Fruit fly (Drosophila melanogaster) whole organism, prepupa: ENCODE results near the gene gw.

ENCODE experiments used
- CG10631 ChIP-seq: fragments of 200-800 bp; sonication (Bioruptor generic); optimal IDR thresholded peaks from 2 replicates; lab custom pipeline; 2016; ENCODE audit warnings: missing biosample characterization, missing genetic modification characterization
- CG16779 ChIP-seq: fragments of 200-800 bp; sonication (Bioruptor generic); optimal IDR thresholded peaks from 3 replicates; lab custom pipeline; 2017; ENCODE audit warnings: missing biosample characterization, mild to moderate bottlenecking, missing genetic modification characterization
- CG31627 ChIP-seq: fragments of 200-800 bp; sonication (Bioruptor generic); optimal IDR thresholded peaks from 3 replicates; lab custom pipeline; 2016; ENCODE audit warnings: missing biosample characterization, missing genetic modification characterization
- CG6276 ChIP-seq: fragments of 200-800 bp; sonication (Bioruptor generic); optimal IDR thresholded peaks from 2 replicates; lab custom pipeline; 2017; ENCODE audit warnings: missing biosample characterization, mild to moderate bottlenecking, missing genetic modification characterization
- CG8319 ChIP-seq: fragments of 200-800 bp; sonication (Bioruptor generic); optimal IDR thresholded peaks from 3 replicates; lab custom pipeline; 2016; ENCODE audit warnings: missing biosample characterization, missing genetic modification characterization
- Eip78C ChIP-seq: fragments of 200-800 bp; sonication (Bioruptor generic); peaks from one replicate; lab custom pipeline; 2016; ENCODE audit warnings: missing biosample characterization, missing genetic modification characterization
- Eip93F ChIP-seq: fragments of 200-800 bp; sonication (Bioruptor generic); optimal IDR thresholded peaks from 2 replicates; lab custom pipeline; 2016; ENCODE audit warnings: missing biosample characterization, mild to moderate bottlenecking, missing genetic modification characterization
- Lpt ChIP-seq: fragments of 200-800 bp; sonication (Bioruptor generic); optimal IDR thresholded peaks from 3 replicates; lab custom pipeline; 2016; ENCODE audit warnings: missing biosample characterization, missing genetic modification characterization
- OdsH ChIP-seq: fragments of 200-800 bp; sonication (Bioruptor generic); optimal IDR thresholded peaks from 3 replicates; lab custom pipeline; 2016; ENCODE audit warnings: missing biosample characterization, missing genetic modification characterization
- fkh ChIP-seq: fragments of 200-800 bp; sonication (Bioruptor generic); optimal IDR thresholded peaks from 3 replicates; lab custom pipeline; 2017; ENCODE audit warnings: missing biosample characterization, mild to moderate bottlenecking, missing genetic modification characterization, moderate library complexity
- pdm3 ChIP-seq: fragments of 200-800 bp; sonication (Bioruptor generic); optimal IDR thresholded peaks from 3 replicates; lab custom pipeline; 2016; ENCODE audit warnings: missing biosample characterization, missing genetic modification characterization
- topi ChIP-seq: fragments of 200-800 bp; sonication (Bioruptor generic); optimal IDR thresholded peaks from 3 replicates; lab custom pipeline; 2016; ENCODE audit warnings: missing biosample characterization, missing genetic modification characterization

DNA sequence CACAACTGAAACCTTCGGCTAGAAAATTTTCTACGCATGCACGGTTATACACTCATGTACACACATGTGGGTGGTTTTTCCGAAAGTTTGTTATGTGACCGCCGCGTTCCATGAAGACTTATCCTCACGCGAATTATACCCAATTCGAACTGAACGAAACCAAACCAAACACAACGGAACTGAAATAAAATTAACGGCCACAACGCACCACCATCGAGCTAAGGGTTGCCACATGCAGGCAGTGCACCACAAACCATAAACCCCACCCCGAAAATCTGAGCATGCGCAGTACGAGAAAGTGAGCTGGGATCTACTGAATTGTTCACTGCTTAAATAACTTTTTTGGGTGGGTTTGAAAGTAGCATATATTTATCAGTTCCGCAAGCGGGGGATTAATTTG lies 52.9 kb downstream of the gw start, which contains the start of gene onecut:
- TF ChIP-seq fkh (GFP tag; lab: Kevin White, UChicago) (no peak), CG16779 (no peak), Lpt (GFP tag; lab: Kevin White, UChicago) (no peak), OdsH (no peak), pdm3 (GFP tag; lab: Kevin White, UChicago) (no peak), topi (GFP tag; lab: Kevin White, UChicago) (no peak), CG6276 (GFP tag; lab: Kevin White, UChicago) (no peak), Eip78C (GFP tag; lab: Kevin White, UChicago) (no peak), CG31627 (GFP tag; lab: Kevin White, UChicago) (no peak), CG8319 (GFP tag; lab: Kevin White, UChicago) (no peak), Eip93F (GFP tag; lab: Kevin White, UChicago) (no peak), CG10631 (GFP tag; lab: Kevin White, UChicago) (no peak)
